Fruit fly (Drosophila melanogaster): Measurements from ENCODE around the gene CG17612.

DNA sequence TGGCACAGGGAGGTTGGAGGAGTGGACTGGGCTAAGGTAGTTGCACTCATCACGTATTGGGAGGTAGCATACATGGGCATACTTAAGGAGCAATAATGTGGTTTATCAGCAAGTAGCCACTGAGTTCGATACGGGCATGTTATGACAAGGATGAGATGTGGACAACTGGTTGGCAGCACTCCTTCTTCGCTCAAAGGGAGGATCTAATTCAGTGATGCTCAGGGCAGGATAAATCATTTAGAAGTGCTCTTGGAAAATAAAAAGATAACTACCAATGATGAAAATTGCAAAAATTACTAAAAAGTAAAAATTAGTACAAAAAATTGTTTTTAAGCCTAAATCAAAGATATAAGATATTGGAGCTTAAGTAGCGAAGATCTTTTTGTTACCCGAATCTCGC, 21.7 kb downstream of the CG17612 start:
- no peak for TF ChIP-seq CG5204 (GFP tag; optimal IDR thresholded peaks at IDR 0.05)
- TF ChIP-seq kay (GFP tag; ENCODE audit: borderline replicate concordance), result no peak
- no peak for TF ChIP-seq bab1 (GFP tag; optimal IDR thresholded peaks at IDR 0.05)
- no peak for TF ChIP-seq CG1620 (GFP tag; optimal IDR thresholded peaks at IDR 0.05)
- TF ChIP-seq Clk (GFP tag; optimal IDR thresholded peaks at IDR 0.05), result no peak
- no peak for TF ChIP-seq CG11617 (GFP tag; optimal IDR thresholded peaks at IDR 0.05)
- no peak for TF ChIP-seq CG33017 (tag; optimal IDR thresholded peaks at IDR 0.05)
- no peak for TF ChIP-seq CG7101 (tag; optimal IDR thresholded peaks at IDR 0.05)
- no peak for TF ChIP-seq CG14711 (tag; optimal IDR thresholded peaks at IDR 0.05)
- no peak for TF ChIP-seq Hr96 (GFP tag; optimal IDR thresholded peaks at IDR 0.05)
- no peak for TF ChIP-seq Crg-1 (GFP tag; optimal IDR thresholded peaks at IDR 0.05)
- TF ChIP-seq CG12768 (GFP tag; optimal IDR thresholded peaks at IDR 0.05), result no peak

All from whole organism, adult.